Fruit fly (Drosophila melanogaster) whole organism, pupa: Measurements from ENCODE around the gene Ube4A.

Experiments used
- CG10348 ChIP-seq: fragments of 200-800 bp; sonication (Bioruptor generic); IDR thresholded peaks from 2 replicates; pipeline ENCODE4 v1.3.6; 2022; ENCODE audit warnings: missing biosample characterization, missing genetic modification characterization
- CG14655 ChIP-seq: fragments of 200-800 bp; sonication (Bioruptor generic); optimal IDR thresholded peaks from 3 replicates; lab custom pipeline; 2017; ENCODE audit warnings: mild to moderate bottlenecking, missing biosample characterization, missing genetic modification reagents, missing genetic modification characterization
- CG15710 ChIP-seq: fragments of 200-800 bp; sonication (Bioruptor generic); optimal IDR thresholded peaks from 2 replicates; lab custom pipeline; 2018; ENCODE audit warnings: missing biosample characterization, mild to moderate bottlenecking, missing genetic modification characterization, moderate library complexity
- CG8159 ChIP-seq: fragments of 200-800 bp; sonication (Bioruptor generic); optimal IDR thresholded peaks from 3 replicates; lab custom pipeline; 2018; ENCODE audit warnings: missing biosample characterization, mild to moderate bottlenecking, missing genetic modification characterization, moderate library complexity
- CG8301 ChIP-seq: fragments of 200-800 bp; sonication (Bioruptor generic); optimal IDR thresholded peaks from 2 replicates; lab custom pipeline; 2018; ENCODE audit warnings: missing biosample characterization, mild to moderate bottlenecking, missing genetic modification characterization
- EcR ChIP-seq: fragments of 200-800 bp; sonication (Bioruptor generic); optimal IDR thresholded peaks from 3 replicates; lab custom pipeline; 2019; ENCODE audit warnings: missing biosample characterization, missing genetic modification characterization, mild to moderate bottlenecking, moderate library complexity, missing genetic modification reagents
- Snoo ChIP-seq: fragments of 200-800 bp; sonication (Bioruptor generic); optimal IDR thresholded peaks from 3 replicates; lab custom pipeline; 2017; ENCODE audit warnings: missing biosample characterization, mild to moderate bottlenecking, missing genetic modification characterization, inconsistent platforms
- fd96Ca ChIP-seq: fragments of 200-800 bp; sonication (Bioruptor generic); IDR thresholded peaks from 3 replicates; pipeline ENCODE4 v1.3.6; 2022; ENCODE audit warnings: missing biosample characterization, missing genetic modification characterization
- rn ChIP-seq: fragments of 200-800 bp; sonication (Bioruptor generic); IDR thresholded peaks from 2 replicates; pipeline ENCODE4 v1.3.6; 2022; ENCODE audit warnings: missing biosample characterization, missing genetic modification characterization

dm6 chr2L:6706368-6706919 is 48.1 kb downstream of the Ube4A start:
- no peak for TF ChIP-seq rn (GFP tag; lab: Robert Waterston, UW)
- TF ChIP-seq CG8301 (tag; lab: Kevin White, UChicago): no peak
- no peak for TF ChIP-seq CG14655 (GFP tag; lab: Kevin White, UChicago)
- TF ChIP-seq fd96Ca (GFP tag; lab: Robert Waterston, UW): no peak
- TF ChIP-seq Snoo (tag; lab: Kevin White, UChicago): no peak
- no peak for TF ChIP-seq CG8159 (tag; lab: Kevin White, UChicago)
- TF ChIP-seq CG15710 (tag; lab: Kevin White, UChicago): no peak
- TF ChIP-seq EcR (GFP tag; lab: Kevin White, UChicago): no peak
- no peak for TF ChIP-seq CG10348 (GFP tag; lab: Robert Waterston, UW)
